Worm (Caenorhabditis elegans): ENCODE data around the gene eif-3.B.

The eif-3.B gene

DNA sequence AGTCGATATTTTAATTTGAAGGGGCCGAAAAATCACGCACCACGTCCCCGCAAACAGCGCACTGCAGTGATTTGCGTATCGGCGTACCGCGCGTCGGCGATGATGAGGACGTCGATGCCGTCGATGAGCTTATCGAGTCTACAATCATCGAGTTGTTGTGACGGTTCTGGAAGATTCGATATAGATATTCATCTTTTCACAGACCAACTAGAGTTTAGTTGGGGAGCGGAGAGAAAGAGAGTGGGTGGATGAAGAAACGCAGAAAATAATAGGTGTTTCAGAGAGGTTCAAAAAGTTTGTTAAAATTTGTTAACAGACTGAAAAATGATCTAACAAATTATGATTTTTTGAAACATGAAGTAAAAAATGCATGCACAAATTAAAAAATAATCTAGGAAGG lies 23.2 kb downstream of the eif-3.B start, which contains the start of gene nhr-61:
Gene nhr-61, minus strand, starts transcription at position 168 of the 400 bp plus-strand sequence.
- TF ChIP-seq zip-4 (GFP tag; optimal IDR thresholded peaks at IDR 0.05) (no peak), mep-1 (tag; optimal IDR thresholded peaks at IDR 0.05) (peak; percentile 19), nhr-85 (tag) (peak; percentile 84), nhr-20 (tag; optimal IDR thresholded peaks at IDR 0.05) (peak; percentile 91)

DNA sequence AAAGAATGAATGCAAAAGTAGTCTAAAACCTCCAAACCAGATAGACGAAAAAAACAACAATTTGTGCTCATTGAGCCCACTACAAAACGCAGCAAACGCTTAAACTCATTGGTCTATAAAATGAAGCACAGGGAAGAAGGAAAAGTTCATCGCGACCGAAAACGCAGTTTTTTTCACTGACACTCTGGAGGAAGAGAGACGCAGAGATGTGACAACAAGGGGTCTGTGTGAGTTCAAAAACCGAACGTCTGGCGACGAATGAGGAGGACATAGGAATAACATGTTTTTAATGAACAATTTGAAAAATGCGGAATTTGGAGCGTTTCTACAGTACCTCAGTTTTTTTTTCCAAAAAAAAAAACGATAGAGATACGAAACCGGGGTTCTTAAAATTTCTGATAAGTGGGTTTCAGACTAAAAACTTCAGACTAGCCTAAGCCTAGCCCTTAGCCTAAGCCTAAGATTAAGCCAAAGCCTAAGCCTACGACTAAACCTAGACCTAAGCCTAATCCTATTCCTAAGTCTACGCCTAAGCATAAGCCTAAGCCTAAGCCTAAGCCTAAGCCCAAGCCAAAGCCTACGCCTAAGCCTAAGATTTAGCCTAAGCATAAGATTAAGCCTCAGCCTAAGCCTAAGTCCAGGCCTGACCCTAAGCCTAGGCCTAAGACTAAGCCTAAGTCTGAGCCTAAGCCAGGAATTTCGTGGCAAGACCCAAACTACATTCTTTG lies 24.2 kb downstream of the eif-3.B start:
- TF ChIP-seq lin-13 (GFP tag; optimal IDR thresholded peaks at IDR 0.05): no peak
- TF ChIP-seq C16A3.4 (tag; optimal IDR thresholded peaks at IDR 0.05): no peak
- TF ChIP-seq blmp-1 (tag; optimal IDR thresholded peaks at IDR 0.05): no peak
- TF ChIP-seq aly-2 (tag; optimal IDR thresholded peaks at IDR 0.05): no peak
- no peak for TF ChIP-seq aha-1 (tag; optimal IDR thresholded peaks at IDR 0.05)
- no peak for TF ChIP-seq nhr-19 (GFP tag; conservative IDR thresholded peaks at IDR 0.05)
- TF ChIP-seq jun-1 (tag; optimal IDR thresholded peaks at IDR 0.05): no peak

DNA sequence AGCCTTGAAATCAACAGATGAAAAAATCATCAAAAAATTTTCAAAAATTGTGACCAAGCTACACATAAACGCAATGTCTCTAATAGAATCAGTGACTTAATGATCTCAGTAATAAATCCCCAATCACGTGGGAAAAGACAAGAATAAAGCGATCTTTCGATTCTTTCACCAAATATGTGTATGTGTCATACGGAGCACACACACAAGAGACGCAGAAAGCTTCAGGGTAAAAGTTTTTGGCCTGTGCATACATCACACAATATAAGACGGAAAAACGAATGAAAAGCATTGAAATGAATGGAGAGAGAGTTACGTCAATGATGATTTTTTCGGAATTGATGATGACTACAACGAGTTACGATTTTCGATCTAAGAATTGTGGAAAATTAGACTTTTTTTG lies 25.3 kb downstream of the eif-3.B start:
- TF ChIP-seq fos-1 (tag; optimal IDR thresholded peaks at IDR 0.05): peak; percentile 5
- TF ChIP-seq nhr-71 (tag; optimal IDR thresholded peaks at IDR 0.05): peak; percentile 52
- peak; percentile 63 for TF ChIP-seq dsc-1 (tag; optimal IDR thresholded peaks at IDR 0.05)
- peak; percentile 23 for TF ChIP-seq ceh-8 (GFP tag; optimal IDR thresholded peaks at IDR 0.05)
- no peak for TF ChIP-seq tlp-1 (tag; optimal IDR thresholded peaks at IDR 0.05)
- TF ChIP-seq fkh-8 (tag; optimal IDR thresholded peaks at IDR 0.05): peak; percentile 53
- peak; percentile 23 for TF ChIP-seq lin-14 (GFP tag; optimal IDR thresholded peaks at IDR 0.05)
- TF ChIP-seq efl-1 (optimal IDR thresholded peaks at IDR 0.05): no peak
- peak in 1 of 2 experiments; percentile 50 for TF ChIP-seq efl-1 (GFP tag; optimal IDR thresholded peaks at IDR 0.05 in 1 of 2)
- TF ChIP-seq dpl-1 (GFP tag; optimal IDR thresholded peaks at IDR 0.05): peak in 1 of 3 experiments; percentile 13
- peak; percentile 33 for TF ChIP-seq nhr-47 (tag; optimal IDR thresholded peaks at IDR 0.05)
- no peak for TF ChIP-seq nhr-84 (tag; optimal IDR thresholded peaks at IDR 0.05)
- no peak for TF ChIP-seq pag-3 (tag; optimal IDR thresholded peaks at IDR 0.05; ENCODE audit: borderline replicate concordance, insufficient read depth)
- TF ChIP-seq snu-23 (GFP tag; optimal IDR thresholded peaks at IDR 0.05): no peak
- peak; percentile 18 for TF ChIP-seq mep-1 (tag; optimal IDR thresholded peaks at IDR 0.05)

DNA sequence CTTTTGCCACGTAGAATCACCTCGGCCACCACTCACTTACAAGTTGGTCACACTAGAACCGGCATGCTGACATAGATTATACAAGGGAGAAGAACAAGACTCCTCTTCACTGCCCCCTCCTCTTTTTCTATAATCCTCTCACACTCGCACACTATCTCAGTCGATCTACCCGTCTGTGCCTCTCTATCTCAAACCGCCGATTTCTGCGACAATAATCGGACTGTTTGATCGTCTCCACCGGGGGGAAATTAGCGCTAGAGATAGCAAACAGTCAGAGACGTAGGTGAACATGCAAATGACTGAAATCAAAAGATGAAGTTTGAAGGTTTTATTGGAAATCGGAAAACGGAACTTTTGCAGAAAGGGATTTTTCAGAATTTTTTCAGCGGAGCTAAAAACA lies 27.2 kb downstream of the eif-3.B start:
- peak in 1 of 2 experiments; percentile 80 for TF ChIP-seq mdl-1 (tag; optimal IDR thresholded peaks at IDR 0.05)
- TF ChIP-seq fos-1 (tag; optimal IDR thresholded peaks at IDR 0.05): peak; percentile 62
- TF ChIP-seq unc-98 (GFP tag; IDR thresholded peaks at IDR 0.05): no peak
- no peak for TF ChIP-seq unc-130 (tag; optimal IDR thresholded peaks at IDR 0.05)
- peak; percentile 20 for TF ChIP-seq C04F5.9 (tag; optimal IDR thresholded peaks at IDR 0.05)
- TF ChIP-seq nhr-47 (tag; optimal IDR thresholded peaks at IDR 0.05): peak; percentile 67
- no peak for TF ChIP-seq ztf-11 (tag; optimal IDR thresholded peaks at IDR 0.05)
- TF ChIP-seq nhr-237 (tag; optimal IDR thresholded peaks at IDR 0.05): peak; percentile 43
- peak; percentile 35 for TF ChIP-seq nhr-28 (tag; optimal IDR thresholded peaks at IDR 0.05)
- no peak for TF ChIP-seq hlh-17 (GFP tag; optimal IDR thresholded peaks at IDR 0.05; ENCODE audit: borderline replicate concordance)
- peak; percentile 1 for TF ChIP-seq nhr-11 (tag; optimal IDR thresholded peaks at IDR 0.05)
- TF ChIP-seq efl-3 (GFP tag; optimal IDR thresholded peaks at IDR 0.05): no peak
- TF ChIP-seq zag-1 (tag; optimal IDR thresholded peaks at IDR 0.05): no peak
- no peak for TF ChIP-seq nhr-76 (tag; optimal IDR thresholded peaks at IDR 0.05)
- TF ChIP-seq ceh-88 (GFP tag; IDR thresholded peaks at IDR 0.05): 0 out of 2 replicates have a peak, but pooled peaks have one; percentile 10
- no peak for TF ChIP-seq egl-27 (tag; optimal IDR thresholded peaks at IDR 0.05)
- TF ChIP-seq snpc-4 (tag; optimal IDR thresholded peaks at IDR 0.05): peak; percentile 41
- peak; percentile 47 for TF ChIP-seq ztf-4 (tag; optimal IDR thresholded peaks at IDR 0.05)
- TF ChIP-seq sox-4 (tag; optimal IDR thresholded peaks at IDR 0.05): no peak
- no peak for TF ChIP-seq nhr-12 (tag; optimal IDR thresholded peaks at IDR 0.05)
- TF ChIP-seq tbx-2 (tag; optimal IDR thresholded peaks at IDR 0.05): peak; percentile 78
- TF ChIP-seq ceh-90 (tag; optimal IDR thresholded peaks at IDR 0.05): no peak
- TF ChIP-seq nhr-90 (tag; optimal IDR thresholded peaks at IDR 0.05; ENCODE audit: poor library complexity): peak; percentile 93
- peak; percentile 91 for TF ChIP-seq lin-14 (GFP tag; optimal IDR thresholded peaks at IDR 0.05)
- peak; percentile 3 to 40 (median 6) for TF ChIP-seq ceh-82 (tag; optimal IDR thresholded peaks at IDR 0.05)
- peak; percentile 43 to 64 (median 46) for TF ChIP-seq dpl-1 (GFP tag; optimal IDR thresholded peaks at IDR 0.05)
- TF ChIP-seq pag-3 (tag; optimal IDR thresholded peaks at IDR 0.05; ENCODE audit: borderline replicate concordance, insufficient read depth): no peak
- TF ChIP-seq fkh-8 (tag; optimal IDR thresholded peaks at IDR 0.05): no peak
